Worm (Caenorhabditis elegans) whole organism, L2 larva: ENCODE measurements around the gene Y43F8B.18.

Experiments
- R02D3.7 ChIP-seq: fragments of 150-350 bp; optimal IDR thresholded peaks from 2 replicates; lab custom pipeline; 2014; ENCODE audit warnings: missing biosample characterization, missing genetic modification characterization
- ceh-82 ChIP-seq: fragments of 150-350 bp; optimal IDR thresholded peaks from 2 replicates; lab custom pipeline; 2014; ENCODE audit warnings: missing biosample characterization, missing genetic modification characterization
- elt-1 ChIP-seq: fragments of 150-350 bp; optimal IDR thresholded peaks from 2 replicates; lab custom pipeline; 2014; ENCODE audit warnings: missing biosample characterization, missing genetic modification characterization
- lin-11 ChIP-seq: fragments of 150-350 bp; sonication (generic microtip); optimal IDR thresholded peaks from 2 replicates; lab custom pipeline; 2014; ENCODE audit warnings: missing biosample characterization, missing genetic modification characterization, inconsistent platforms, mixed read lengths
- lin-39 ChIP-seq: fragments of 150-350 bp; optimal IDR thresholded peaks from 2 replicates; lab custom pipeline; 2014; ENCODE audit warnings: missing biosample characterization, missing genetic modification reagents, missing genetic modification characterization
- nhr-11 ChIP-seq: fragments of 150-350 bp; optimal IDR thresholded peaks from 2 replicates; lab custom pipeline; 2014; ENCODE audit warnings: missing biosample characterization, missing genetic modification characterization
- unc-39 ChIP-seq: fragments of 150-350 bp; optimal IDR thresholded peaks from 2 replicates; lab custom pipeline; 2014; ENCODE audit warnings: missing biosample characterization, missing genetic modification characterization
- ztf-11 ChIP-seq: sonication (generic microtip); optimal IDR thresholded peaks from 2 replicates; lab custom pipeline; 2017; ENCODE audit warnings: missing biosample characterization, missing genetic modification characterization

ce11 chrV:19482535-19482934 is 3.3 kb upstream of the Y43F8B.18 start, which contains the start of gene Y43F8B.22:
- TF ChIP-seq elt-1: no peak
- no peak for TF ChIP-seq unc-39 (tag; lab: Kevin White, UChicago)
- TF ChIP-seq lin-11 (tag; lab: Kevin White, UChicago): no peak
- no peak for TF ChIP-seq R02D3.7 (tag; lab: Kevin White, UChicago)
- no peak for TF ChIP-seq ceh-82 (tag; lab: Kevin White, UChicago)
- no peak for TF ChIP-seq ztf-11 (tag; lab: Kevin White, UChicago)
- no peak for TF ChIP-seq nhr-11
- no peak for TF ChIP-seq lin-39 (tag; lab: Kevin White, UChicago)
